Worm (Caenorhabditis elegans): ENCODE data around the gene egg-2.
A peak's percentile ranks its signal among the peaks of the same experiment; 100 is the strongest.

The egg-2 gene

ce11 chrIII:7034252-7035223 is 25.8 kb downstream of the egg-2 start:
- TF ChIP-seq T22C8.4 (GFP tag; IDR thresholded peaks at IDR 0.05) (no peak), ref-1 (GFP tag; conservative IDR thresholded peaks at IDR 0.05) (no peak), flt-1 (GFP tag; IDR thresholded peaks at IDR 0.05) (no peak), cog-1 (tag; optimal IDR thresholded peaks at IDR 0.05) (no peak), ztf-23 (GFP tag; IDR thresholded peaks at IDR 0.05) (no peak), ztf-29 (GFP tag; IDR thresholded peaks at IDR 0.05) (no peak), tab-1 (GFP tag; IDR thresholded peaks at IDR 0.05) (no peak), med-1 (GFP tag; optimal IDR thresholded peaks at IDR 0.05; ENCODE audit: insufficient read depth) (no peak), klf-2 (GFP tag; conservative IDR thresholded peaks at IDR 0.05) (no peak)

- TF ChIP-seq klf-2 (GFP tag; conservative IDR thresholded peaks at IDR 0.05) (no peak), flt-1 (GFP tag; IDR thresholded peaks at IDR 0.05) (no peak), med-1 (GFP tag; optimal IDR thresholded peaks at IDR 0.05; ENCODE audit: insufficient read depth) (no peak), ztf-29 (GFP tag; IDR thresholded peaks at IDR 0.05) (no peak), tab-1 (GFP tag; IDR thresholded peaks at IDR 0.05) (no peak), ref-1 (GFP tag; conservative IDR thresholded peaks at IDR 0.05) (no peak), ztf-23 (GFP tag; IDR thresholded peaks at IDR 0.05) (no peak), cog-1 (tag; optimal IDR thresholded peaks at IDR 0.05) (no peak), T22C8.4 (GFP tag; IDR thresholded peaks at IDR 0.05) (no peak)
These were observed 28.3 kb downstream of the egg-2 start for ce11 chrIII:7032070-7032469.

- TF ChIP-seq med-1 (GFP tag; optimal IDR thresholded peaks at IDR 0.05; ENCODE audit: insufficient read depth) = no peak
- TF ChIP-seq cog-1 (tag; optimal IDR thresholded peaks at IDR 0.05) = no peak
- 0 out of 2 replicates have a peak, but pooled peaks have one; percentile 11 for TF ChIP-seq ztf-23 (GFP tag; IDR thresholded peaks at IDR 0.05)
- 0 out of 2 replicates have a peak, but pooled peaks have one; percentile 31 for TF ChIP-seq ref-1 (GFP tag; conservative IDR thresholded peaks at IDR 0.05)
- TF ChIP-seq tab-1 (GFP tag; IDR thresholded peaks at IDR 0.05) = peak; percentile 76; the same call in 1 of the 2 replicates
- TF ChIP-seq T22C8.4 (GFP tag; IDR thresholded peaks at IDR 0.05) = peak; percentile 55; the same call in 1 of the 2 replicates
- no peak for TF ChIP-seq klf-2 (GFP tag; conservative IDR thresholded peaks at IDR 0.05)
- peak; percentile 80 for TF ChIP-seq flt-1 (GFP tag; IDR thresholded peaks at IDR 0.05)
- peak; percentile 38; the same call in 1 of the 2 replicates for TF ChIP-seq ztf-29 (GFP tag; IDR thresholded peaks at IDR 0.05)
These were observed 30.2 kb downstream of the egg-2 start for ce11 chrIII:7030044-7030804.

- TF ChIP-seq klf-2 (GFP tag; conservative IDR thresholded peaks at IDR 0.05) (no peak), cog-1 (tag; optimal IDR thresholded peaks at IDR 0.05) (no peak), T22C8.4 (GFP tag; IDR thresholded peaks at IDR 0.05) (no peak), ref-1 (GFP tag; conservative IDR thresholded peaks at IDR 0.05) (no peak), med-1 (GFP tag; optimal IDR thresholded peaks at IDR 0.05; ENCODE audit: insufficient read depth) (no peak), tab-1 (GFP tag; IDR thresholded peaks at IDR 0.05) (no peak)
These were observed 31.3 kb downstream of the egg-2 start, which contains the start of gene cyk-1 for ce11 chrIII:7029105-7029504. TSS of gene cyk-1 (minus strand) at chrIII:7029205.

DNA sequence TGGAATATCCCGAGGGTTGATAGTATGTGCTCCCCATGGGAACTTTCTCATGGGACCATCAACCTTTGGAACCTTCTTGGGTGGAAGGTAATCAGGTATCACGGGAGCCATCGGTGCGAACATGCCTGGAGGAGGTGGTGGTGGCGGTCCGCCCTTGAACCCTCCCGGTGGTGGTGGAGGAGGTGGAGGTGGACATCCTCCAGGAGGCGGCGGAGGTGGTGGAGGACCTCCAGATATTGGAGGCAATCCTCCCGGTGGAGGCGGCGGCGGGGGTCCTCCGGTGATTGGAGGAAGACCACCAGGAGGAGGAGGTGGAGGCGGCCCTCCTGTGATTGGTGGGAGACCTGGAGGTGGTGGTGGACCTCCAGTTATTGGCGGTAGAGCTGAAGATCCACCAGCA is 34.5 kb downstream of the egg-2 start:
- TF ChIP-seq ztf-29 (GFP tag; IDR thresholded peaks at IDR 0.05) (no peak), T22C8.4 (GFP tag; IDR thresholded peaks at IDR 0.05) (no peak), cog-1 (tag; optimal IDR thresholded peaks at IDR 0.05) (no peak), tab-1 (GFP tag; IDR thresholded peaks at IDR 0.05) (no peak), med-1 (GFP tag; optimal IDR thresholded peaks at IDR 0.05; ENCODE audit: insufficient read depth) (no peak), klf-2 (GFP tag; conservative IDR thresholded peaks at IDR 0.05) (no peak), ref-1 (GFP tag; conservative IDR thresholded peaks at IDR 0.05) (no peak)

DNA sequence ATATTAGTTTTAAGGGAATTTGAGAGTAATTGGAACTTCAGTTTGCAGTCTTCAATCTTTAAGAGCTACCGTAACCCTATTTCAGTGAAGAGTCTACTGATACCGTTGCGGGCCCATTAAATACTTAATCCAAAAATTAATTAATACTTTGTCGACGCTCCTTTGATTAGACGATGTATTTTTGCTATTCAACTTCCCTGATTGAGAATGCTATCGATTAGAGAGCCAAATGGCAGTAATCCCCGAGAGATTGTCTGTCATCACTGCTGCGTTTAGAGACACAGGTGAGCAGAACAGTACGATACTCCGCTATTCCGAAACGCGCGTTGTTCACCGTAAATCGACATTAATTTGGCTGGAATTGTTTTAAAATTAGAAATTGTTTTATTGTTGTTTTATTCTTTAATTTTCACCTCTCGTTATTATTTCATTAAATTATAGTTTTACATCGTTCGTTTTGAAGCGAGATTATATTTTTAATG is 39.2 kb downstream of the egg-2 start, which contains the start of gene rfl-1:
Gene rfl-1 (plus strand): TSS at position 51 of the 482 bp plus-strand sequence.
- TF ChIP-seq flt-1 (GFP tag; IDR thresholded peaks at IDR 0.05) = no peak
- TF ChIP-seq cog-1 (tag; optimal IDR thresholded peaks at IDR 0.05) = no peak
- no peak for TF ChIP-seq ztf-23 (GFP tag; IDR thresholded peaks at IDR 0.05)
- no peak for TF ChIP-seq klf-2 (GFP tag; conservative IDR thresholded peaks at IDR 0.05)
- TF ChIP-seq tab-1 (GFP tag; IDR thresholded peaks at IDR 0.05) = no peak
- no peak for TF ChIP-seq ref-1 (GFP tag; conservative IDR thresholded peaks at IDR 0.05)
- TF ChIP-seq med-1 (GFP tag; optimal IDR thresholded peaks at IDR 0.05; ENCODE audit: insufficient read depth) = no peak
- no peak for TF ChIP-seq ztf-29 (GFP tag; IDR thresholded peaks at IDR 0.05)
- no peak for TF ChIP-seq T22C8.4 (GFP tag; IDR thresholded peaks at IDR 0.05)

ce11 chrIII:7020500-7020899 is 39.9 kb downstream of the egg-2 start, which contains the start of gene col-8:
TSS of gene col-8 (minus strand) at chrIII:7020600.
- TF ChIP-seq tab-1 (GFP tag; IDR thresholded peaks at IDR 0.05) = no peak
- TF ChIP-seq T22C8.4 (GFP tag; IDR thresholded peaks at IDR 0.05) = no peak
- no peak for TF ChIP-seq ztf-29 (GFP tag; IDR thresholded peaks at IDR 0.05)
- no peak for TF ChIP-seq cog-1 (tag; optimal IDR thresholded peaks at IDR 0.05)
- no peak for TF ChIP-seq flt-1 (GFP tag; IDR thresholded peaks at IDR 0.05)
- TF ChIP-seq ref-1 (GFP tag; conservative IDR thresholded peaks at IDR 0.05) = no peak
- no peak for TF ChIP-seq klf-2 (GFP tag; conservative IDR thresholded peaks at IDR 0.05)
- no peak for TF ChIP-seq med-1 (GFP tag; optimal IDR thresholded peaks at IDR 0.05; ENCODE audit: insufficient read depth)
- TF ChIP-seq ztf-23 (GFP tag; IDR thresholded peaks at IDR 0.05) = no peak

DNA sequence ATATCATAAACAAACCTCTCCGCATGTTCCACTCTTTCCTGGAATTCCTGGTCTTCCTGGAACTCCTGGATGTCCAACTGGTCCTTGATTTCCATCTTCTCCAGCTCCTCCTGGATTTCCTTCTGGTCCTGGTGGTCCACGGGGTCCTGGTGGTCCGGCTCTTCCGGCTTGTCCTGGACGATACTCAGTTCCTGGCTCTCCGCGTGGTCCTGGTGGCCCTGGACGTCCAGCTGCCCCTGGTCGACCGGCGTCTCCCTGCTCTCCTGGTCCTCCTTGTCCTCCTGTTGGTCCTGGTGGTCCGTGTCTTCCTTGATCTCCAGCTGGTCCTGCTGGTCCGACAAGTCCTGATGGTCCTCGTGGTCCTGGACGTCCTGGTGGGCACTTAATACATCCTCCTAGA is 40.7 kb downstream of the egg-2 start:
- TF ChIP-seq ref-1 (GFP tag; conservative IDR thresholded peaks at IDR 0.05) = no peak
- TF ChIP-seq med-1 (GFP tag; optimal IDR thresholded peaks at IDR 0.05; ENCODE audit: insufficient read depth) = no peak

- no peak for TF ChIP-seq T22C8.4 (GFP tag; IDR thresholded peaks at IDR 0.05)
- TF ChIP-seq med-1 (GFP tag; optimal IDR thresholded peaks at IDR 0.05; ENCODE audit: insufficient read depth) = no peak
- TF ChIP-seq ref-1 (GFP tag; conservative IDR thresholded peaks at IDR 0.05) = no peak
- no peak for TF ChIP-seq tab-1 (GFP tag; IDR thresholded peaks at IDR 0.05)
- no peak for TF ChIP-seq ztf-23 (GFP tag; IDR thresholded peaks at IDR 0.05)
- no peak for TF ChIP-seq flt-1 (GFP tag; IDR thresholded peaks at IDR 0.05)
- no peak for TF ChIP-seq cog-1 (tag; optimal IDR thresholded peaks at IDR 0.05)
- TF ChIP-seq ztf-29 (GFP tag; IDR thresholded peaks at IDR 0.05) = no peak
- TF ChIP-seq klf-2 (GFP tag; conservative IDR thresholded peaks at IDR 0.05) = no peak
These were observed 46.6 kb downstream of the egg-2 start for ce11 chrIII:7013764-7014163.

Measured in whole organism, midembryonic.